Worm (Caenorhabditis elegans): Measurements from ENCODE around the gene R07C12.3.
"Not testable (repeated sequence)": the region's sequence is repeated elsewhere in the genome, so short reads cannot be mapped to it uniquely, and the experiment has no call there.

The R07C12.3 gene

ce11 chrIV:4120263-4120662 lies 24.6 kb upstream of the R07C12.3 start, which contains the start of gene F49F1.5:
F49F1.5 (minus strand) TSS chrIV:4120415.
- TF ChIP-seq flh-1 (GFP tag; optimal IDR thresholded peaks at IDR 0.05) (no peak), blmp-1 (tag; optimal IDR thresholded peaks at IDR 0.05) (no peak), pha-4 (tag; optimal IDR thresholded peaks at IDR 0.05) (no peak), nhr-12 (tag; optimal IDR thresholded peaks at IDR 0.05) (no peak), bed-3 (GFP tag; optimal IDR thresholded peaks at IDR 0.05) (no peak), mab-5 (tag; optimal IDR thresholded peaks at IDR 0.05) (no peak), drap-1 (GFP tag; optimal IDR thresholded peaks at IDR 0.05) (no peak), nhr-237 (tag; optimal IDR thresholded peaks at IDR 0.05) (no peak), ceh-43 (GFP tag; optimal IDR thresholded peaks at IDR 0.05) (no peak), mep-1 (tag; optimal IDR thresholded peaks at IDR 0.05) (no peak), ham-2 (GFP tag; optimal IDR thresholded peaks at IDR 0.05) (no peak), lin-13 (tag; optimal IDR thresholded peaks at IDR 0.05) (no peak), ztf-11 (tag; optimal IDR thresholded peaks at IDR 0.05) (no peak), ceh-83 (GFP tag; optimal IDR thresholded peaks at IDR 0.05) (no peak), elt-3 (tag; optimal IDR thresholded peaks at IDR 0.05) (no peak), unc-62 (GFP tag; optimal IDR thresholded peaks at IDR 0.05) (no peak), unc-39 (tag; optimal IDR thresholded peaks at IDR 0.05) (no peak)

- TF ChIP-seq elt-3 (tag; optimal IDR thresholded peaks at IDR 0.05) (no peak), unc-120 (tag; optimal IDR thresholded peaks at IDR 0.05; ENCODE audit: poor library complexity, severe bottlenecking) (no peak), mls-2 (tag; optimal IDR thresholded peaks at IDR 0.05) (no peak), unc-62 (GFP tag; optimal IDR thresholded peaks at IDR 0.05) (no peak), snpc-4 (tag; optimal IDR thresholded peaks at IDR 0.05) (no peak)
These were observed 23.8 kb upstream of the R07C12.3 start for ce11 chrIV:4121055-4121454.

ce11 chrIV:4123083-4123482 lies 21.8 kb upstream of the R07C12.3 start, which contains the start of gene mul-1:
mul-1 (minus strand) TSS chrIV:4123166.
- TF ChIP-seq flh-1 (GFP tag; optimal IDR thresholded peaks at IDR 0.05): no peak
- no peak for TF ChIP-seq mep-1 (tag; optimal IDR thresholded peaks at IDR 0.05)
- TF ChIP-seq elt-1 (tag; optimal IDR thresholded peaks at IDR 0.05; ENCODE audit: borderline replicate concordance, insufficient read depth): no peak
- no peak for TF ChIP-seq M03D4.4 (tag; optimal IDR thresholded peaks at IDR 0.05)
- TF ChIP-seq nhr-237 (tag; optimal IDR thresholded peaks at IDR 0.05): no peak
- no peak for TF ChIP-seq hlh-1 (tag; optimal IDR thresholded peaks at IDR 0.05)
- TF ChIP-seq sem-2 (GFP tag; optimal IDR thresholded peaks at IDR 0.05): no peak
- TF ChIP-seq nhr-28 (tag; optimal IDR thresholded peaks at IDR 0.05): no peak
- TF ChIP-seq zip-8 (tag; optimal IDR thresholded peaks at IDR 0.05): no peak
- no peak for TF ChIP-seq nhr-76 (tag; optimal IDR thresholded peaks at IDR 0.05)
- TF ChIP-seq tbx-8 (GFP tag; optimal IDR thresholded peaks at IDR 0.05): no peak

ce11 chrIV:4125657-4126056 lies 19.2 kb upstream of the R07C12.3 start, which contains the start of gene F49F1.7:
F49F1.7 (minus strand) TSS chrIV:4125757.
- TF ChIP-seq unc-120 (tag; optimal IDR thresholded peaks at IDR 0.05; ENCODE audit: poor library complexity, severe bottlenecking); mab-5 (tag; optimal IDR thresholded peaks at IDR 0.05); nhr-2 (tag; optimal IDR thresholded peaks at IDR 0.05): not testable (repeated sequence)

- no peak for TF ChIP-seq elt-1 (tag; optimal IDR thresholded peaks at IDR 0.05; ENCODE audit: borderline replicate concordance, insufficient read depth)
- TF ChIP-seq bed-3 (GFP tag; optimal IDR thresholded peaks at IDR 0.05): no peak
- no peak for TF ChIP-seq lin-32 (GFP tag; optimal IDR thresholded peaks at IDR 0.05)
- TF ChIP-seq blmp-1 (tag; optimal IDR thresholded peaks at IDR 0.05): no peak
- no peak for TF ChIP-seq ceh-39 (tag; optimal IDR thresholded peaks at IDR 0.05)
- TF ChIP-seq zip-8 (tag; optimal IDR thresholded peaks at IDR 0.05): no peak
- TF ChIP-seq mep-1 (tag; optimal IDR thresholded peaks at IDR 0.05): no peak
- no peak for TF ChIP-seq elt-3 (tag; optimal IDR thresholded peaks at IDR 0.05)
- TF ChIP-seq nhr-2 (tag; optimal IDR thresholded peaks at IDR 0.05): no peak
- no peak for TF ChIP-seq mls-2 (tag; optimal IDR thresholded peaks at IDR 0.05)
- TF ChIP-seq unc-120 (tag; optimal IDR thresholded peaks at IDR 0.05; ENCODE audit: poor library complexity, severe bottlenecking): no peak
- TF ChIP-seq pha-4 (tag; optimal IDR thresholded peaks at IDR 0.05): no peak
These were observed 9.1 kb upstream of the R07C12.3 start, which contains the start of gene F49F1.17 for ce11 chrIV:4135744-4136143. F49F1.17 (minus strand) TSS chrIV:4135844.

Measured in whole organism, mixed stage, embryonic.